Fruit fly (Drosophila melanogaster) whole organism, embryonic: ENCODE data around the gene Cdk5alpha.

Experiments used
- Asciz ChIP-seq: fragments of 200-800 bp; sonication (Bioruptor generic); optimal IDR thresholded peaks from 2 replicates; lab custom pipeline; 2017; ENCODE audit warnings: missing biosample characterization, mild to moderate bottlenecking, missing genetic modification characterization, missing genetic modification reagents
- Bdp1 ChIP-seq: fragments of 200-800 bp; sonication (Bioruptor generic); optimal IDR thresholded peaks from 3 replicates; lab custom pipeline; 2016; ENCODE audit warnings: missing biosample characterization, missing genetic modification characterization
- CG10543 ChIP-seq: fragments of 200-800 bp; sonication (Bioruptor generic); optimal IDR thresholded peaks from 3 replicates; lab custom pipeline; 2017; ENCODE audit warnings: missing biosample characterization, mild to moderate bottlenecking, missing genetic modification characterization, moderate library complexity
- CG10979 ChIP-seq: fragments of 200-800 bp; sonication (Bioruptor generic); optimal IDR thresholded peaks from 2 replicates; lab custom pipeline; 2018; ENCODE audit warnings: missing biosample characterization, mild to moderate bottlenecking, missing genetic modification characterization, moderate library complexity
- CG11247 ChIP-seq: fragments of 200-800 bp; sonication (Bioruptor generic); IDR thresholded peaks from 2 replicates; pipeline ENCODE4 v1.3.6; 2022; ENCODE audit warnings: missing biosample characterization, missing genetic modification characterization
- CG11696 ChIP-seq: fragments of 200-800 bp; sonication (Bioruptor generic); IDR thresholded peaks from 2 replicates; pipeline ENCODE4 v1.3.6; 2022; ENCODE audit warnings: missing biosample characterization, missing genetic modification characterization
- CG12659 ChIP-seq: fragments of 200-800 bp; sonication (Bioruptor generic); optimal IDR thresholded peaks from 3 replicates; lab custom pipeline; 2017; ENCODE audit warnings: mild to moderate bottlenecking, missing biosample characterization, missing genetic modification reagents, missing genetic modification characterization
- CG13894 ChIP-seq: fragments of 200-800 bp; sonication (Bioruptor generic); optimal IDR thresholded peaks from 3 replicates; lab custom pipeline; 2018; ENCODE audit warnings: missing biosample characterization, mild to moderate bottlenecking, missing genetic modification characterization, moderate library complexity
- CG15073 ChIP-seq: fragments of 200-800 bp; sonication (Bioruptor generic); optimal IDR thresholded peaks from 2 replicates; lab custom pipeline; 2016; ENCODE audit warnings: missing biosample characterization, missing genetic modification characterization
- CG15514 ChIP-seq: fragments of 200-800 bp; sonication (Bioruptor generic); optimal IDR thresholded peaks from 3 replicates; lab custom pipeline; 2017; ENCODE audit warnings: missing biosample characterization, missing genetic modification characterization, mild to moderate bottlenecking, moderate library complexity, missing genetic modification reagents
- CG17829 ChIP-seq: fragments of 200-800 bp; optimal IDR thresholded peaks from 2 replicates; lab custom pipeline; 2019; ENCODE audit warnings: missing biosample characterization, mild to moderate bottlenecking, missing genetic modification characterization, moderate library complexity
- CG1832 ChIP-seq: fragments of 200-800 bp; sonication (Bioruptor generic); optimal IDR thresholded peaks from 2 replicates; lab custom pipeline; 2017; ENCODE audit warnings: missing biosample characterization, mild to moderate bottlenecking, missing genetic modification characterization, inconsistent platforms
- CG2116 ChIP-seq: fragments of 200-800 bp; sonication (Bioruptor generic); optimal IDR thresholded peaks from 3 replicates; lab custom pipeline; 2018; ENCODE audit warnings: missing biosample characterization, mild to moderate bottlenecking, missing genetic modification characterization
- CG30020 ChIP-seq: fragments of 200-800 bp; optimal IDR thresholded peaks from 2 replicates; lab custom pipeline; 2019; ENCODE audit warnings: missing biosample characterization, mild to moderate bottlenecking, missing genetic modification characterization, moderate library complexity
- CG3847 ChIP-seq: fragments of 200-800 bp; sonication (Bioruptor generic); IDR thresholded peaks from 2 replicates; pipeline ENCODE4 v1.3.6; 2022; ENCODE audit warnings: missing biosample characterization, missing genetic modification characterization
- CG6813 ChIP-seq: fragments of 200-800 bp; sonication (Bioruptor generic); optimal IDR thresholded peaks from 2 replicates; lab custom pipeline; 2017; ENCODE audit warnings: missing biosample characterization, missing genetic modification characterization, mild to moderate bottlenecking, moderate library complexity, missing genetic modification reagents
- CG7963 ChIP-seq: fragments of 200-800 bp; sonication (Bioruptor generic); IDR thresholded peaks from 3 replicates; pipeline ENCODE4 v1.3.6; 2022; ENCODE audit warnings: missing biosample characterization, missing genetic modification characterization; ENCODE audit not compliant: partially characterized antibody
- CG7987 ChIP-seq: fragments of 200-800 bp; sonication (Bioruptor generic); optimal IDR thresholded peaks from 2 replicates; lab custom pipeline; 2018; ENCODE audit warnings: missing biosample characterization, mild to moderate bottlenecking, missing genetic modification characterization, moderate library complexity
- CG8290 ChIP-seq, 3 experiments: fragments of 200-800 bp; sonication (Bioruptor generic); optimal IDR thresholded peaks; 2 replicates each; lab custom pipeline; 2016 to 2019; ENCODE audit warnings: missing biosample characterization in 3 of 3, missing genetic modification characterization in 3 of 3, mild to moderate bottlenecking in 2 of 3, moderate library complexity in 1 of 3
- CG9609 ChIP-seq: fragments of 200-800 bp; sonication (Bioruptor generic); optimal IDR thresholded peaks from 3 replicates; lab custom pipeline; 2016; ENCODE audit warnings: missing biosample characterization, missing genetic modification characterization
- CkIIα-i1 ChIP-seq: fragments of 200-800 bp; sonication (Bioruptor generic); IDR thresholded peaks from 2 replicates; pipeline ENCODE4 v1.3.6; 2022; ENCODE audit warnings: missing biosample characterization, missing genetic modification characterization
- CoRest ChIP-seq: fragments of 200-800 bp; sonication (Bioruptor generic); optimal IDR thresholded peaks from 3 replicates; lab custom pipeline; 2018; ENCODE audit warnings: missing biosample characterization, mild to moderate bottlenecking, missing genetic modification characterization, moderate library complexity
- CrebB ChIP-seq: fragments of 200-800 bp; sonication (Bioruptor generic); optimal IDR thresholded peaks from 3 replicates; lab custom pipeline; 2018; ENCODE audit warnings: missing biosample characterization, mild to moderate bottlenecking, missing genetic modification characterization
- Dad ChIP-seq: fragments of 200-800 bp; sonication (Bioruptor generic); optimal IDR thresholded peaks from 3 replicates; lab custom pipeline; 2016; ENCODE audit warnings: missing biosample characterization, missing genetic modification characterization
- Dref ChIP-seq: fragments of 200-800 bp; sonication (Bioruptor generic); IDR thresholded peaks from 2 replicates; pipeline ENCODE4 v1.3.6; 2022; ENCODE audit warnings: missing biosample characterization, missing genetic modification characterization
- Nf-YB ChIP-seq: fragments of 200-800 bp; sonication (Bioruptor generic); optimal IDR thresholded peaks from 3 replicates; lab custom pipeline; 2019; ENCODE audit warnings: missing biosample characterization, mild to moderate bottlenecking, missing genetic modification characterization, moderate library complexity
- PHDP ChIP-seq: fragments of 200-800 bp; sonication (Bioruptor generic); optimal IDR thresholded peaks from 3 replicates; lab custom pipeline; 2018; ENCODE audit warnings: missing biosample characterization, mild to moderate bottlenecking, missing genetic modification characterization, moderate library complexity
- Ravus ChIP-seq: fragments of 200-800 bp; sonication (Bioruptor generic); IDR thresholded peaks from 2 replicates; pipeline ENCODE4 v1.3.6; 2022; ENCODE audit warnings: missing biosample characterization, missing genetic modification characterization
- Xrp1 ChIP-seq: fragments of 200-800 bp; sonication (Bioruptor generic); IDR thresholded peaks from 2 replicates; pipeline ENCODE4 v1.3.6; 2022; ENCODE audit warnings: missing biosample characterization, missing genetic modification characterization
- YL-1 ChIP-seq: fragments of 200-800 bp; sonication (Bioruptor generic); optimal IDR thresholded peaks from 3 replicates; lab custom pipeline; 2017; ENCODE audit warnings: missing biosample characterization, mild to moderate bottlenecking, missing genetic modification characterization
- aop ChIP-seq: fragments of 200-800 bp; sonication (Bioruptor generic); IDR thresholded peaks from 2 replicates; pipeline ENCODE4 v1.3.6; 2022; ENCODE audit warnings: missing biosample characterization, missing genetic modification characterization
- ash1 ChIP-seq: fragments of 200-800 bp; sonication (Bioruptor generic); optimal IDR thresholded peaks from 2 replicates; lab custom pipeline; 2018; ENCODE audit warnings: missing biosample characterization, mild to moderate bottlenecking, missing genetic modification characterization
- crol ChIP-seq: fragments of 200-800 bp; sonication (Bioruptor generic); IDR thresholded peaks from 2 replicates; pipeline ENCODE4 v1.3.6; 2022; ENCODE audit warnings: missing biosample characterization, missing genetic modification characterization
- dmrt99B ChIP-seq: fragments of 200-800 bp; sonication (Bioruptor generic); optimal IDR thresholded peaks from 2 replicates; lab custom pipeline; 2018; ENCODE audit warnings: missing biosample characterization, mild to moderate bottlenecking, missing genetic modification characterization, moderate library complexity
- dpn ChIP-seq, 2 experiments: fragments of 200-800 bp; sonication (Bioruptor generic); optimal IDR thresholded peaks; 3 replicates each; lab custom pipeline; 2016; ENCODE audit warnings: missing biosample characterization in 2 of 2, missing genetic modification characterization in 2 of 2
- ewg ChIP-seq: fragments of 200-800 bp; sonication (Bioruptor generic); optimal IDR thresholded peaks from 3 replicates; lab custom pipeline; 2017; ENCODE audit warnings: mild to moderate bottlenecking, missing biosample characterization, missing genetic modification reagents, missing genetic modification characterization
- gce ChIP-seq: fragments of 200-800 bp; sonication (Bioruptor generic); IDR thresholded peaks from 3 replicates; pipeline ENCODE4 v1.3.6; 2022; ENCODE audit warnings: missing biosample characterization, missing genetic modification characterization
- otp ChIP-seq: fragments of 200-800 bp; sonication (Bioruptor generic); IDR thresholded peaks from 3 replicates; pipeline ENCODE4, ENCODE4 v1.3.6; 2022; ENCODE audit warnings: missing biosample characterization, missing genetic modification characterization
- psq ChIP-seq: fragments of 200-800 bp; sonication (Bioruptor generic); optimal IDR thresholded peaks from 2 replicates; lab custom pipeline; 2017; ENCODE audit warnings: missing biosample characterization, missing genetic modification characterization
- sens-2 ChIP-seq: fragments of 200-800 bp; sonication (Bioruptor generic); IDR thresholded peaks from 2 replicates; pipeline ENCODE4 v1.3.6; 2022; ENCODE audit warnings: missing biosample characterization, missing genetic modification characterization
- stwl ChIP-seq: fragments of 200-800 bp; sonication (Bioruptor generic); optimal IDR thresholded peaks from 3 replicates; lab custom pipeline; 2018; ENCODE audit warnings: missing biosample characterization, mild to moderate bottlenecking, missing genetic modification characterization, moderate library complexity
- vvl ChIP-seq: fragments of 200-800 bp; sonication (Bioruptor generic); IDR thresholded peaks from 2 replicates; pipeline ENCODE4 v1.3.6; 2022; ENCODE audit warnings: missing biosample characterization, missing genetic modification characterization
- wek ChIP-seq: fragments of 200-800 bp; sonication (Bioruptor generic); optimal IDR thresholded peaks from 3 replicates; lab custom pipeline; 2018; ENCODE audit warnings: missing biosample characterization, mild to moderate bottlenecking, missing genetic modification characterization, moderate library complexity
- yki ChIP-seq: fragments of >200 bp; optimal IDR thresholded peaks from 3 replicates; lab custom pipeline; 2018
- zfh1 ChIP-seq: fragments of 200-800 bp; sonication (Bioruptor generic); IDR thresholded peaks from 3 replicates; pipeline ENCODE4 v1.3.6; 2022; ENCODE audit warnings: missing biosample characterization, missing genetic modification characterization

The Cdk5alpha gene

DNA sequence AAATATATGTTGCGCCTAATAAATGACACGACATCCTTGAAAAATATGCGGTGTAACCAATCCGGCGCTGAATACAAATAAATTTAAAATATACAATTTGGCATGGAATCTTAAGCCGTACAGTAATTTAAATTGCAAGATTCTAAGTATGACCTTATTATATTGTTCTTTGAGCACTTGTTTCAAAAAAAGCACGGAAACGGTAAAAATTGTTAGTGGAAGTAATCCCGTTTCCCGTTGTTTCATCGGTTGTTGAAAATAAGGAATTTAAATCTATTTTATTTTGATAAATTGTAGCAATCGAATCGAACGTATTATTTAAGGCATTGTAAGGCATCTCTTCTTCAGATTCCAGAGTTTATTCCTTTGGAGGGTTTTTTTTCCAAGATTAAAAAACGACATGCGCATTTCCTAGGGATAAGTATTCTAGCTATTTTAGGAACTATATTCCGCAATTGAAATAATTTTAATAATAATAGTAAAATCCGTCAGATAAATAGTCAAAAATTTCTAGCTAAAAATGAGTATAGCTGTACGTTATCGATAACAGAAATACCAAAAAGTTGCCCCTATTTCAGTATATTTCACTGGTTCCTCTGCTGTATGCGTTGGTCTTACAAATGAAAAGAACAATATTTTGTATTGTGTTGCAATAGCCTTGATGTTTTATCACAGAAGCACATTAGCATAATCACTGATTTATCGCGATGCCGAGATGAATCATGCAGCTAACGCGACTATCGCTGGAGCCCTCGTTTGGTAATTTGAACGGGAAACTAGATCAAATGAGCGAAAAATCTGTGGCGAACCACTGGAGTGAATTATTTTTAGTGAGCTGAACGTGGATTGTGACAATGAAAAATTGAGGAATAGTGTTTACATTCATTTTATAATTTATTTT, 22.6 kb upstream of the Cdk5alpha start, which contains the start of gene GATAd (continued):
- TF ChIP-seq CG7963 (GFP tag; lab: Robert Waterston, UW) = 0 out of 3 replicates have a peak, but pooled peaks have one; percentile 13
- TF ChIP-seq CG10543 (GFP tag; lab: Kevin White, UChicago) = peak; percentile 19
- TF ChIP-seq Bdp1 = no peak
- TF ChIP-seq otp (GFP tag; lab: Robert Waterston, UW) = no peak
- TF ChIP-seq CG30020 (tag; lab: Kevin White, UChicago) = peak; percentile 95
- TF ChIP-seq vvl (GFP tag; lab: Robert Waterston, UW) = peak; percentile 69; the same call in 1 of the 2 replicates
- no peak for TF ChIP-seq CG8290 (GFP tag; optimal IDR thresholded peaks at IDR 0.05; lab: Kevin White, UChicago)
- TF ChIP-seq CG8290 (tag; optimal IDR thresholded peaks at IDR 0.05; lab: Kevin White, UChicago) = no peak
- peak; percentile 5 for TF ChIP-seq wek
- no peak for TF ChIP-seq ash1 (GFP tag; lab: Kevin White, UChicago)
- no peak for TF ChIP-seq yki
- peak; percentile 3 for TF ChIP-seq ewg (GFP tag; lab: Kevin White, UChicago)
- TF ChIP-seq Ravus = no peak
- no peak for TF ChIP-seq CG11247 (GFP tag; lab: Robert Waterston, UW)
- TF ChIP-seq Dref (GFP tag; lab: Robert Waterston, UW) = peak; percentile 62
- TF ChIP-seq zfh1 (GFP tag; lab: Robert Waterston, UW) = no peak
- peak; percentile 19 for TF ChIP-seq PHDP (tag; lab: Kevin White, UChicago)

DNA sequence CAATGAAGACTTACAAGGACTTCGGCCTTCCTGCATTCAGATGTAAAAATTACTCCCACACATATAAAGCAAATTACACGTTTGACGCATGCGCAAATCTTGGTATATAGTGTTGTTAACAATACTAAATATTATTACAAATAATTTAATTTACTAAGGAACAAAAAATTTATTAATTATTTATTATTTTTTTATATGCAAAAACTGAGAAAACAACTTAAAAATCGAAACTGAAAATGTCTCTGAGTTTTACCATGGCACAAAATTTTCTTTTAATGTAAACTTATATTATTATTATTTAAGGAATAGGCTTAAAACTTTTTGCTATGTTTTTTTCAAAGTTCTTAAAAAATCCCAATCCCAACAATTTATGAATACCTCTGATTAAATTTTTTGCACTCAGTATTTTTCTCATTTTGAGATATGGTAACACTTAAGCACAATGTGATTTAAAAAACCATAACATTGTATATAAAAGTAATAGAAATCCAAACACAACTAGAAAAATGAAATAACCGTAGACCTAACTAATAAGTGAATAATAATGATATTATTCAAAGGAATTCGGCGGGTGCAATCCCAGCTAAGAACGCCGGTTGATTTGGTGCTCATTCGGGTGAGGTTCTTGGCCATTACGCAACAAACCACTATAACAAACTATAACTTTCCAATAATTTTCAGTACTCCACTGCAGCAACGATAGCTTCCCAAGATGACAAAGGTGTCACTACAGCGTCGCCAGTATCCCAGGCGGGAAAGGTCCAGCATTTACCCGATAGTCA, 20.5 kb upstream of the Cdk5alpha start, which contains the start of the genes Schip1 and Cox10:
Schip1 (minus strand) TSS at position 51 of the 782 bp plus-strand sequence.
Cox10 (plus strand) TSS at position 406 of the 782 bp plus-strand sequence.
- TF ChIP-seq CG11696 (GFP tag; lab: Robert Waterston, UW) (no peak), CG15073 (GFP tag; lab: Kevin White, UChicago) (no peak), Nf-YB (GFP tag; lab: Kevin White, UChicago) (peak; percentile 6), CG3847 (GFP tag; lab: Robert Waterston, UW) (no peak), Dad (GFP tag; lab: Kevin White, UChicago) (no peak), Asciz (GFP tag; lab: Kevin White, UChicago) (no peak), aop (GFP tag; lab: Robert Waterston, UW) (no peak), CG9609 (GFP tag; lab: Kevin White, UChicago) (no peak), dmrt99B (tag; lab: Kevin White, UChicago) (no peak), psq (GFP tag; lab: Kevin White, UChicago) (no peak), Xrp1 (GFP tag; lab: Robert Waterston, UW) (no peak), dpn (GFP tag; optimal IDR thresholded peaks at IDR 0.05; lab: Kevin White, UChicago) (peak in 1 of 2 experiments; percentile 16), CG6813 (GFP tag; lab: Kevin White, UChicago) (no peak), CG15514 (GFP tag; lab: Kevin White, UChicago) (peak; percentile 26), CG2116 (GFP tag; lab: Kevin White, UChicago) (no peak), sens-2 (GFP tag; lab: Robert Waterston, UW) (no peak), gce (GFP tag; lab: Robert Waterston, UW) (no peak), CG17829 (tag; lab: Kevin White, UChicago) (peak; percentile 49), ewg (GFP tag; lab: Kevin White, UChicago) (peak; percentile 87), crol (GFP tag; lab: Robert Waterston, UW) (no peak), CoRest (peak; percentile 56), stwl (tag; lab: Kevin White, UChicago) (peak; percentile 21), wek (peak; percentile 61), CkIIα-i1 (GFP tag; lab: Robert Waterston, UW) (no peak), CrebB (tag; lab: Kevin White, UChicago) (no peak), CG13894 (tag; lab: Kevin White, UChicago) (no peak), YL-1 (GFP tag; lab: Kevin White, UChicago) (peak; percentile 24), CG10979 (tag; lab: Kevin White, UChicago) (peak; percentile 20), PHDP (tag; lab: Kevin White, UChicago) (peak; percentile 43), CG1832 (GFP tag; lab: Kevin White, UChicago) (no peak), CG12659 (GFP tag; lab: Kevin White, UChicago) (peak; percentile 29), CG7987 (no peak)
